Fruit fly (Drosophila melanogaster) whole organism, prepupa: ENCODE results near the gene Mondo.
A peak's percentile ranks its signal among the peaks of the same experiment; 100 is the strongest.

Source experiments
- Blimp-1 ChIP-seq: fragments of 200-800 bp; sonication (Bioruptor generic); optimal IDR thresholded peaks from 3 replicates; lab custom pipeline; 2017; ENCODE audit warnings: missing biosample characterization, missing genetic modification characterization, mild to moderate bottlenecking, moderate library complexity, missing genetic modification reagents
- CG11762 ChIP-seq: fragments of 200-800 bp; sonication (Bioruptor generic); optimal IDR thresholded peaks from 3 replicates; lab custom pipeline; 2016; ENCODE audit warnings: missing biosample characterization, missing genetic modification characterization; ENCODE audit not compliant: insufficient read depth
- CG15336 ChIP-seq: fragments of 200-800 bp; sonication (Bioruptor generic); IDR thresholded peaks from 2 replicates; pipeline ENCODE4 v1.3.6; 2022; ENCODE audit warnings: missing biosample characterization, missing genetic modification characterization
- CG16779 ChIP-seq: fragments of 200-800 bp; sonication (Bioruptor generic); optimal IDR thresholded peaks from 3 replicates; lab custom pipeline; 2017; ENCODE audit warnings: missing biosample characterization, mild to moderate bottlenecking, missing genetic modification characterization
- CG3032 ChIP-seq: fragments of 200-800 bp; optimal IDR thresholded peaks from 2 replicates; lab custom pipeline; 2019; ENCODE audit warnings: missing biosample characterization, mild to moderate bottlenecking, missing genetic modification characterization, moderate library complexity
- CG31627 ChIP-seq: fragments of 200-800 bp; sonication (Bioruptor generic); optimal IDR thresholded peaks from 3 replicates; lab custom pipeline; 2016; ENCODE audit warnings: missing biosample characterization, missing genetic modification characterization
- CG6163 ChIP-seq: fragments of 200-800 bp; sonication (Bioruptor generic); IDR thresholded peaks from 3 replicates; pipeline ENCODE4 v1.3.6; 2022; ENCODE audit warnings: missing biosample characterization, missing genetic modification characterization
- CG6854 ChIP-seq: fragments of 200-800 bp; sonication (Bioruptor generic); optimal IDR thresholded peaks from 2 replicates; lab custom pipeline; 2017; ENCODE audit warnings: missing biosample characterization, mild to moderate bottlenecking, missing genetic modification characterization
- CG7368 ChIP-seq: fragments of 200-800 bp; sonication (Bioruptor generic); optimal IDR thresholded peaks from 3 replicates; lab custom pipeline; 2016; ENCODE audit warnings: missing biosample characterization, missing genetic modification characterization
- CG8119 ChIP-seq: fragments of 200-800 bp; sonication (Bioruptor generic); IDR thresholded peaks from 3 replicates; pipeline ENCODE4 v1.3.6; 2022; ENCODE audit warnings: missing biosample characterization, missing genetic modification characterization
- CG8632 ChIP-seq: fragments of 200-800 bp; sonication (Bioruptor generic); optimal IDR thresholded peaks from 3 replicates; lab custom pipeline; 2016; ENCODE audit warnings: missing biosample characterization, missing genetic modification characterization
- Eip75B ChIP-seq: fragments of 200-800 bp; sonication (Bioruptor generic); optimal IDR thresholded peaks from 3 replicates; lab custom pipeline; 2016; ENCODE audit warnings: missing biosample characterization, missing genetic modification characterization
- Eip78C ChIP-seq: fragments of 200-800 bp; sonication (Bioruptor generic); peaks from one replicate; lab custom pipeline; 2016; ENCODE audit warnings: missing biosample characterization, missing genetic modification characterization
- Eip93F ChIP-seq: fragments of 200-800 bp; sonication (Bioruptor generic); optimal IDR thresholded peaks from 2 replicates; lab custom pipeline; 2016; ENCODE audit warnings: missing biosample characterization, mild to moderate bottlenecking, missing genetic modification characterization
- Ets21C ChIP-seq: fragments of 200-800 bp; sonication (Bioruptor generic); optimal IDR thresholded peaks from 3 replicates; lab custom pipeline; 2016; ENCODE audit warnings: missing biosample characterization, missing genetic modification characterization
- Hr38 ChIP-seq: sonication (Bioruptor generic); optimal IDR thresholded peaks from 2 replicates; lab custom pipeline; 2016; ENCODE audit warnings: missing biosample characterization, missing genetic modification characterization
- Hr39 ChIP-seq: fragments of 200-800 bp; sonication (Bioruptor generic); optimal IDR thresholded peaks from 2 replicates; lab custom pipeline; 2016; ENCODE audit warnings: missing biosample characterization, missing genetic modification characterization
- Hr4 ChIP-seq: fragments of 200-800 bp; sonication (Bioruptor generic); optimal IDR thresholded peaks from 3 replicates; lab custom pipeline; 2016; ENCODE audit warnings: missing biosample characterization, missing genetic modification characterization
- Met ChIP-seq: fragments of 200-800 bp; sonication (Bioruptor generic); optimal IDR thresholded peaks from 3 replicates; lab custom pipeline; 2016; ENCODE audit warnings: missing biosample characterization, missing genetic modification characterization
- Smox ChIP-seq: fragments of 200-800 bp; sonication (Bioruptor generic); optimal IDR thresholded peaks from 3 replicates; lab custom pipeline; 2016; ENCODE audit warnings: missing biosample characterization, missing genetic modification characterization
- Sox102F ChIP-seq: fragments of 200-800 bp; sonication (Bioruptor generic); optimal IDR thresholded peaks from 2 replicates; lab custom pipeline; 2016; ENCODE audit warnings: missing biosample characterization, mild to moderate bottlenecking, missing genetic modification characterization
- Sox14 ChIP-seq: fragments of 200-800 bp; sonication (Bioruptor generic); optimal IDR thresholded peaks from 3 replicates; lab custom pipeline; 2016; ENCODE audit warnings: missing biosample characterization, missing genetic modification characterization
- Sox15 ChIP-seq: fragments of 200-800 bp; sonication (Bioruptor generic); optimal IDR thresholded peaks from 3 replicates; lab custom pipeline; 2016; ENCODE audit warnings: missing biosample characterization, missing genetic modification characterization
- achi ChIP-seq: fragments of 200-800 bp; sonication (Bioruptor generic); optimal IDR thresholded peaks from 3 replicates; lab custom pipeline; 2016; ENCODE audit warnings: missing biosample characterization, missing genetic modification characterization
- acj6 ChIP-seq: fragments of 200-800 bp; sonication (Bioruptor generic); optimal IDR thresholded peaks from 3 replicates; lab custom pipeline; 2016; ENCODE audit warnings: missing biosample characterization, missing genetic modification characterization
- cyc ChIP-seq: fragments of 200-800 bp; sonication (Bioruptor generic); optimal IDR thresholded peaks from 3 replicates; lab custom pipeline; 2016; ENCODE audit warnings: missing biosample characterization, missing genetic modification characterization
- dac ChIP-seq: fragments of 200-800 bp; sonication (Bioruptor generic); optimal IDR thresholded peaks from 2 replicates; lab custom pipeline; 2017; ENCODE audit warnings: missing biosample characterization, mild to moderate bottlenecking, missing genetic modification characterization
- dsx ChIP-seq: fragments of 200-800 bp; optimal IDR thresholded peaks from 3 replicates; lab custom pipeline; 2019; ENCODE audit warnings: missing biosample characterization, mild to moderate bottlenecking, missing genetic modification characterization, moderate library complexity; ENCODE audit not compliant: poor library complexity, severe bottlenecking
- eg ChIP-seq: fragments of 200-800 bp; sonication (Bioruptor generic); IDR thresholded peaks from 3 replicates; pipeline ENCODE4 v1.3.6; 2022; ENCODE audit warnings: missing biosample characterization, missing genetic modification characterization
- fkh ChIP-seq: fragments of 200-800 bp; sonication (Bioruptor generic); optimal IDR thresholded peaks from 3 replicates; lab custom pipeline; 2017; ENCODE audit warnings: missing biosample characterization, mild to moderate bottlenecking, missing genetic modification characterization, moderate library complexity
- net ChIP-seq: fragments of 200-800 bp; sonication (Bioruptor generic); optimal IDR thresholded peaks from 3 replicates; lab custom pipeline; 2016; ENCODE audit warnings: missing biosample characterization, missing genetic modification characterization
- salr ChIP-seq, 2 experiments: fragments of 200-800 bp; sonication (Bioruptor generic); optimal IDR thresholded peaks; 3 replicates each; lab custom pipeline; 2016 to 2018; ENCODE audit warnings: missing biosample characterization in 2 of 2, missing genetic modification characterization in 2 of 2, mild to moderate bottlenecking in 1 of 2
- spab ChIP-seq: fragments of 200-800 bp; sonication (Bioruptor generic); optimal IDR thresholded peaks from 2 replicates; lab custom pipeline; 2017; ENCODE audit warnings: missing biosample characterization, mild to moderate bottlenecking, missing genetic modification characterization, missing genetic modification reagents
- ss ChIP-seq, 2 experiments: fragments of 200-800 bp; sonication (Bioruptor generic); optimal IDR thresholded peaks; 2 replicates in 1 of 2; 3 replicates in 1 of 2; lab custom pipeline; 2017 to 2018; ENCODE audit warnings: mild to moderate bottlenecking in 2 of 2, missing biosample characterization in 2 of 2, missing genetic modification characterization in 2 of 2, moderate library complexity in 1 of 2
- svp ChIP-seq: fragments of 200-800 bp; sonication (Bioruptor generic); peaks from one replicate; lab custom pipeline; 2016; ENCODE audit warnings: missing biosample characterization, missing genetic modification characterization
- topi ChIP-seq: fragments of 200-800 bp; sonication (Bioruptor generic); optimal IDR thresholded peaks from 3 replicates; lab custom pipeline; 2016; ENCODE audit warnings: missing biosample characterization, missing genetic modification characterization
- vri ChIP-seq: fragments of 200-800 bp; sonication (Bioruptor generic); optimal IDR thresholded peaks from 3 replicates; lab custom pipeline; 2016; ENCODE audit warnings: missing biosample characterization, mild to moderate bottlenecking, missing genetic modification characterization

Gene Mondo

DNA sequence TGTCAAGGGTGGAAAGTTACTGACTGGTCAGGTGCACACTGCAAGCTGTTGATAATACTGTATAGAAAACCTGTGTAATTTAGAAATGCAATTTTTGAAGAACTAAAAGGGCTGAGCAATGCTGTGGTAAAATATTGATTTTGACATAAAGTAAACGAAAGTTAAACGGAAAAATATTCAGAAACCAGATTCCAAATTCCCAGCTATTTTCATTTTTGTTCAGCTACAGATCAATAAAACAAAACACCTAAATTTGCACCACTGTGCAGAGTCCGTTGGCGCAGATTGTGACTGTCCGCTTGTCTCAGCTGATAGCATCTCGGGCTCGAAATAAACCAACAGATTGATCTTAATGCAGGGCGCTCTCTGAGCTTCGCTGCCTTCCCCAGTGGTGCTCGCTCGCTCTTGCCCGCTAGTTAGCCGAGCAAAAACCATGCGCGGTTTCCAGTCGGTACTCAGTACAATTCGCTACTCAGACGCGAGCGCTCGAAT, 4.1 kb upstream of the Mondo start, which contains the start of gene CG46314 (continued):
- TF ChIP-seq topi (GFP tag; lab: Kevin White, UChicago) (peak; percentile 59), acj6 (GFP tag; lab: Kevin White, UChicago) (peak; percentile 50), cyc (peak; percentile 41), svp (GFP tag; lab: Kevin White, UChicago) (peak; percentile 93), Sox15 (GFP tag; lab: Kevin White, UChicago) (peak; percentile 23), spab (GFP tag; lab: Kevin White, UChicago) (peak; percentile 74), ss (GFP tag; optimal IDR thresholded peaks at IDR 0.05; lab: Kevin White, UChicago) (peak; percentile 41 to 55), CG31627 (GFP tag; lab: Kevin White, UChicago) (peak; percentile 67), dac (GFP tag; lab: Kevin White, UChicago) (no peak), Hr38 (GFP tag; lab: Kevin White, UChicago) (no peak), fkh (GFP tag; lab: Kevin White, UChicago) (no peak), CG11762 (peak; percentile 77), CG8632 (GFP tag; lab: Kevin White, UChicago) (peak; percentile 59), Sox14 (GFP tag; lab: Kevin White, UChicago) (peak; percentile 51), Hr39 (GFP tag; lab: Kevin White, UChicago) (peak; percentile 49), net (GFP tag; lab: Kevin White, UChicago) (peak; percentile 58), CG3032 (tag; lab: Kevin White, UChicago) (peak; percentile 62), Hr4 (GFP tag; lab: Kevin White, UChicago) (peak; percentile 40), achi (GFP tag; lab: Kevin White, UChicago) (peak; percentile 51), Sox102F (peak; percentile 69), CG7368 (GFP tag; lab: Kevin White, UChicago) (peak; percentile 58), CG15336 (GFP tag; lab: Robert Waterston, UW) (peak; percentile 56), Eip75B (GFP tag; lab: Kevin White, UChicago) (peak; percentile 74), vri (GFP tag; lab: Kevin White, UChicago) (no peak), CG6163 (no peak), eg (no peak), CG6854 (peak; percentile 65), Blimp-1 (GFP tag; lab: Kevin White, UChicago) (peak; percentile 45), Smox (GFP tag; lab: Kevin White, UChicago) (peak; percentile 69), salr (GFP tag; optimal IDR thresholded peaks at IDR 0.05; lab: Kevin White, UChicago) (peak in 1 of 2 experiments; percentile 43)

DNA sequence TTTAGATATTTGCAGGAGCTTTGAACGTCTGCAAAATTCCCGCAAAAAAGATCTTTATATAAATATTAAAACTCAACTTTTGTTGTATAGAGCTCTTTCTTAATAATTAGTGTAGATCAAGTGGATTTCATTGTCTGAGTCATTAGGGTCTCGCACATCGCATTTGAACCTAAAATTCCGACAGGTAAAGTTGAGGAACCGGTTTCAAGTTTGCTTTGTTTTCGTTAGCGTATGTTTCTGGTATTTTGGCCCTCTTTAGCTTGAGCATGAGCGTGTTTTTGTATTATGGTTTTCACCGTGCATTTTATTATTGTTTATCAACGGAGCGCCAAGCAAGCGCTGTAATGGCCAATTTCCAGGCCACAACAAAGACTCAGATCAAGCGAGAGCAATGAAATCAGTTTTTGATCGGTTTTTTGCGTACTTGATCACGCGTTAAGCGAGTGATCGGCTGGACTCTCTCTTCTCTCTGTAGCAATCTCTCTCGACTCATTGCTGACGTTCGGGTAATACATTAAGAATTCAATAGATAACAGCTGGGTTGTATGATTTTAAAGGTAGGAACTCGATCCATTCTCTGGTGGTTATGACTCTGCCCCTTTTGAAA, 3.1 kb upstream of the Mondo start:
- TF ChIP-seq Sox14 (GFP tag; lab: Kevin White, UChicago), result peak; percentile 28
- peak; percentile 67 for TF ChIP-seq Eip78C (GFP tag; lab: Kevin White, UChicago)
- TF ChIP-seq CG6854, result peak; percentile 94
- TF ChIP-seq Eip93F (GFP tag; lab: Kevin White, UChicago), result peak; percentile 8
- peak; percentile 17 for TF ChIP-seq dsx (GFP tag; lab: Kevin White, UChicago)
- TF ChIP-seq ss (GFP tag; optimal IDR thresholded peaks at IDR 0.05; lab: Kevin White, UChicago), result peak in 1 of 2 experiments; percentile 10
- no peak for TF ChIP-seq Ets21C
- TF ChIP-seq svp (GFP tag; lab: Kevin White, UChicago), result peak; percentile 77
- TF ChIP-seq Met, result no peak
- TF ChIP-seq vri (GFP tag; lab: Kevin White, UChicago), result peak; percentile 35
- TF ChIP-seq CG8119 (GFP tag; lab: Robert Waterston, UW), result 0 out of 3 replicates have a peak, but pooled peaks have one; percentile 27

DNA sequence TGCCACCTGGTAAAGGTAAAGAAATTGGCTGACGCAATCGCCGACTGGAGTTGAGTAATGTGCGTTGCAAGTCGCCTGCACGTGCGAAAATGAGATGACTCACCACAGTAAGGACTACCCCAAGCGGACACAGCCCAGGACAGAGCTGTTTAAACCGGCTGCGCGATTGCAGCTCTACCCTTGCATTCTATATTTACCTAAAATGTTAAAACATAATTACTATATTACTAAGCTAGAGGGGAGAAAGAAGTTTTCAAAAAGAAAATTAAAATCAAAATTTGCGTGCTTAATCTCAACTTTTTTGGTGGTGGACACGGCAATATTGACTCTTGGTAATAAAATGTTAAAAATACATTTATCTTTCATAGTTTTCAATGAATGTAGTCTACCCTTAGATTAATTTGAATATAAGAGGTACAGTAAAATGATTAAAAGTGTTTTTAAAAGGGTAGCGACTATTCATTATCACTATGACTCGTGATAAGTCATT, 1.4 kb upstream of the Mondo start:
- TF ChIP-seq CG16779 (tag; lab: Kevin White, UChicago) (no peak), vri (GFP tag; lab: Kevin White, UChicago) (peak; percentile 25), Met (peak; percentile 8)
